Worm (Caenorhabditis elegans): Measurements from ENCODE around the gene tbx-34.

The tbx-34 gene

ce11 chrIII:11237741-11238140, 19.7 kb upstream of the tbx-34 start:
- TF ChIP-seq hlh-30 (tag; optimal IDR thresholded peaks at IDR 0.05; ENCODE audit: insufficient read depth): peak; percentile 21
- no peak for TF ChIP-seq zfp-2 (tag; optimal IDR thresholded peaks at IDR 0.05)

DNA sequence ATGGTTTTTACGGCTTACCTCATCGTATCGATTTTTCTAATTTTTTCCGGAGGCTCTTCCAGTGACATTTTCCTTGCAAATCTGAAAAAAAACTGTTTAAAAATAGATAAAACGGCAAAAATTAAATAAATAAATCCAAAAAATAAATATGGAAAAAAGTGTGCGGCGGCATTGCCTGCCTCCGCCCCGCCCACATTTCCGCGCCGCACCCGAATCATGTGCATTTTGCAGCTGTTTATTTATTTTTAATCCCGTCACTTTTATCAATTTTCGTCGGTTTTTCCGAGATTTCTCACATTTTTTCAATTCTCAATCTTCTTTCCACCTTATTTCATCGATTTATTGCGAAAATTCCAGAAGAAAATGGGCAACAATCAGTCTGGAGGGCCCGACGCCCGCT, 18.7 kb upstream of the tbx-34 start, which contains the start of the genes Y47D3A.14 and aakb-2:
Gene Y47D3A.14 (minus strand): TSS at position 81 of the 400 bp plus-strand sequence.
Gene aakb-2 (plus strand): TSS at position 356 of the 400 bp plus-strand sequence.
- TF ChIP-seq nhr-77 (tag; optimal IDR thresholded peaks at IDR 0.05): peak; percentile 54
- no peak for TF ChIP-seq nhr-111 (GFP tag; optimal IDR thresholded peaks at IDR 0.05)
- TF ChIP-seq zfp-2 (tag; optimal IDR thresholded peaks at IDR 0.05): no peak
- peak; percentile 57 for TF ChIP-seq dpl-1 (GFP tag; optimal IDR thresholded peaks at IDR 0.05)
- TF ChIP-seq dmd-9 (GFP tag; IDR thresholded peaks at IDR 0.05): no peak
- TF ChIP-seq hif-1 (tag; optimal IDR thresholded peaks at IDR 0.05): peak in 1 of 2 experiments; percentile 53
- TF ChIP-seq nhr-28 (tag; optimal IDR thresholded peaks at IDR 0.05): peak; percentile 21
- TF ChIP-seq ama-1 (optimal IDR thresholded peaks at IDR 0.05): peak; percentile 22
- peak; percentile 51 for TF ChIP-seq lin-38 (GFP tag; IDR thresholded peaks at IDR 0.05)
- peak; percentile 46 for TF ChIP-seq lin-13 (GFP tag; optimal IDR thresholded peaks at IDR 0.05)
- no peak for TF ChIP-seq attf-4 (tag; optimal IDR thresholded peaks at IDR 0.05)
- peak; percentile 86 for TF ChIP-seq mes-2 (tag; optimal IDR thresholded peaks at IDR 0.05; ENCODE audit: poor library complexity, severe bottlenecking)
- TF ChIP-seq skn-1 (tag; optimal IDR thresholded peaks at IDR 0.05): no peak
- TF ChIP-seq egl-27 (tag; optimal IDR thresholded peaks at IDR 0.05): no peak
- TF ChIP-seq daf-12 (tag; optimal IDR thresholded peaks at IDR 0.05): no peak
- peak in 1 of 2 experiments; percentile 49 for TF ChIP-seq mdl-1 (tag; optimal IDR thresholded peaks at IDR 0.05)
- no peak for TF ChIP-seq lin-15B (tag; optimal IDR thresholded peaks at IDR 0.05)
- no peak for TF ChIP-seq jun-1 (tag; optimal IDR thresholded peaks at IDR 0.05)
- TF ChIP-seq hlh-11 (tag; optimal IDR thresholded peaks at IDR 0.05): peak; percentile 91
- peak in 1 of 2 experiments; percentile 7 for TF ChIP-seq daf-16 (GFP tag; optimal IDR thresholded peaks at IDR 0.05)
- peak; percentile 68 for TF ChIP-seq daf-16 (tag; optimal IDR thresholded peaks at IDR 0.05)
- no peak for TF ChIP-seq lin-39 (tag; optimal IDR thresholded peaks at IDR 0.05)
- TF ChIP-seq dmd-6 (GFP tag; IDR thresholded peaks at IDR 0.05): peak; percentile 32; the same call in 1 of the 2 replicates
- TF ChIP-seq hlh-30 (tag; optimal IDR thresholded peaks at IDR 0.05; ENCODE audit: insufficient read depth): peak; percentile 96
- TF ChIP-seq F49E8.2 (tag; optimal IDR thresholded peaks at IDR 0.05; ENCODE audit: borderline replicate concordance): no peak
- no peak for TF ChIP-seq nhr-10 (tag; optimal IDR thresholded peaks at IDR 0.05)

- peak; percentile 89 for TF ChIP-seq fkh-10 (GFP tag; optimal IDR thresholded peaks at IDR 0.05)
- no peak for TF ChIP-seq nhr-77 (tag; optimal IDR thresholded peaks at IDR 0.05)
Measured at ce11 chrIII:11234742-11235141, 16.7 kb upstream of the tbx-34 start, which contains the start of gene Y47D3A.34. Gene Y47D3A.34, minus strand, starts transcription at chrIII:11234861.

ce11 chrIII:11231969-11232368, 13.9 kb upstream of the tbx-34 start, which contains the start of gene elo-8:
Gene elo-8, minus strand, starts transcription at chrIII:11232069.
- TF ChIP-seq ztf-7 (tag; optimal IDR thresholded peaks at IDR 0.05): no peak
- TF ChIP-seq daf-19 (GFP tag; conservative IDR thresholded peaks at IDR 0.05): no peak
- TF ChIP-seq lin-39 (tag; optimal IDR thresholded peaks at IDR 0.05): no peak
- no peak for TF ChIP-seq nhr-48 (tag; optimal IDR thresholded peaks at IDR 0.05)
- TF ChIP-seq unc-62 (GFP tag; optimal IDR thresholded peaks at IDR 0.05 in 1 of 2): peak in 1 of 2 experiments; percentile 2
- no peak for TF ChIP-seq unc-62 (tag; optimal IDR thresholded peaks at IDR 0.05)
- no peak for TF ChIP-seq fos-1 (tag; optimal IDR thresholded peaks at IDR 0.05)

DNA sequence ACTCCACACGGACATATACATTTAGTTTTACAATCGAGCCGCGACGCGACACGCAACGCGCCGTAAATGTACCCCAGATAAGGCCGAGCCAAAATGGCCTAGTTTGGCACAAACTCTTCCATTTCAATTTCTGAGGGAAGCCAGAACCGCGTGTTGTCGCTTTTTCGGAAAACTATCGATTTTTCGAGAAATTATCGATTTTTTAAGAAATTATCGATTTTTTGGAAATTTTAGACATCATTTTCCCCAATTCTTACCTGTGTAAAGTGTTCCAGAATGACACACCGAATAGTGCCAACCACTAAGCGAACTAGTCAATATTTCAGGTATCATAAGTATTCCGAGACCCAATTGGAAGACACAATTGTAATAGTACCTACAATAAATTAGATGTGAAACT, 13.4 kb upstream of the tbx-34 start:
- TF ChIP-seq ceh-28 (tag; optimal IDR thresholded peaks at IDR 0.05) (peak; percentile 69), ceh-62 (tag; optimal IDR thresholded peaks at IDR 0.05) (no peak), zip-2 (tag; optimal IDR thresholded peaks at IDR 0.05) (no peak), lin-1 (GFP tag; IDR thresholded peaks at IDR 0.05) (no peak), mes-2 (tag; optimal IDR thresholded peaks at IDR 0.05; ENCODE audit: poor library complexity, severe bottlenecking) (no peak), nhr-28 (tag; optimal IDR thresholded peaks at IDR 0.05) (no peak), daf-19 (GFP tag; conservative IDR thresholded peaks at IDR 0.05) (no peak), tag-97 (GFP tag; IDR thresholded peaks at IDR 0.05) (no peak)
